Worm (Caenorhabditis elegans): ENCODE results near the gene ser-6.

DNA sequence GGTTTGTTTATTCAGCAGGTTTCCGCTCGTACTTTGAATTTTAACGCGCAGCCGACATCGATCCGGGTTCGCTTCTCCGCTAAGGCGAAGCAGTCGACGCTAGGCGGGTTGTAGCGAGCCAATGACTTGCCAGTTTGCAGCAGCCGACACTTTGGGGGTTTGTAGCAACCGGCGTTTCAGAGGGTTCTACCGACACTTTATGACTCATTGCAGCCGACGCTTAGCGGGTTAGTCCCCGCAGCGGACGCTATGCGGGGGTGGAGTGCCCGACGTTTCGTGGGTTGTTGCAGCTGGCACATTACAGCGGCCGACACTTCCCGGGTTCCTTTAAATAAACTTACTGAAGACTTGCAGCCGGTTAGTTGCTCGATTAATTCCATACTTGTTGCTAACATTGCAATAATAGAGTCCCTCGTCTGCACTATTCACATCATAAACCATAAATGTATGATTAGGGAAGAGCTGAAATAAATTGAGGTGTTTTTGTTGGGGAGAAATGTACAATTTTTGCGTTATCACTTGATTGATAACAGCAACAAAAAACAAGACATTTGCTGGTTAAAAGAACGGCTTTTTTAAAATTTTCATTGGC is 9.6 kb downstream of the ser-6 start, which contains the start of gene Y54G2A.57:
- TF ChIP-seq snpc-4 (tag; optimal IDR thresholded peaks at IDR 0.05) (no peak), ceh-82 (tag; optimal IDR thresholded peaks at IDR 0.05) (no peak), nhr-12 (tag; optimal IDR thresholded peaks at IDR 0.05) (no peak), lin-11 (tag; optimal IDR thresholded peaks at IDR 0.05) (no peak), elt-3 (tag; optimal IDR thresholded peaks at IDR 0.05) (no peak), ZK546.5 (tag; optimal IDR thresholded peaks at IDR 0.05) (no peak), blmp-1 (tag; optimal IDR thresholded peaks at IDR 0.05; ENCODE audit: insufficient read depth) (no peak), dmd-4 (tag; optimal IDR thresholded peaks at IDR 0.05) (no peak), nhr-6 (tag; optimal IDR thresholded peaks at IDR 0.05) (no peak), ama-1 (optimal IDR thresholded peaks at IDR 0.05) (no peak), unc-62 (GFP tag; optimal IDR thresholded peaks at IDR 0.05) (no peak), mdl-1 (tag; optimal IDR thresholded peaks at IDR 0.05) (no peak)
